Worm (Caenorhabditis elegans) whole organism, late embryonic: Measurements from ENCODE around the gene R07E5.19.

Experiments
- ama-1 ChIP-seq: fragments of 150-350 bp; optimal IDR thresholded peaks from 2 replicates; lab custom pipeline; 2014
- nhr-232 ChIP-seq: sonication (generic microtip); optimal IDR thresholded peaks from 2 replicates; lab custom pipeline; 2016; ENCODE audit warnings: missing genetic modification characterization, missing compliant biosample characterization
- pros-1 ChIP-seq: fragments of 150-350 bp; optimal IDR thresholded peaks from 2 replicates; lab custom pipeline; 2014; ENCODE audit warnings: missing biosample characterization, missing genetic modification reagents, missing genetic modification characterization
- zip-5 ChIP-seq: sonication (generic microtip); optimal IDR thresholded peaks from 2 replicates; lab custom pipeline; 2016; ENCODE audit warnings: missing genetic modification characterization, missing compliant biosample characterization

DNA sequence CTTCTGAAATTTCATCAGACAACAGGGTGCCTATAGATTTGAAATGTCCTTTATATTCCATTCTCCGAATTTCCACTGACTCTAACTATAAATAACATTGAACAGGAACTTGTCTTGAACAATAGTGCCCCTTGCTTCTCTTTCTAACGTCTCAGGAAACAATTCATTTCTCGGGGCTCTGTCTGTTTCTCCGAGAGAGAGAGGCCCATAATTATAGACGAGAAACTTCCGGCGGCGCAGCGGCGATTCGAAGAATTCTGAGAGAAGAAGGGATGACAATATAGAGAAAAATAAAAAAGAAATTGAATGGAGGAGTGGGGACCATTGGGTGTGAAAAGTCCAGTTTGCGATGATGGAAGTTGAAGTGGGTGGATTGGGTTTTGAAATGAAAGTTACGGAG is 42.4 kb upstream of the R07E5.19 start:
- TF ChIP-seq zip-5 (tag; lab: Kevin White, UChicago) (no peak), nhr-232 (tag; lab: Kevin White, UChicago) (no peak), pros-1 (tag; lab: Kevin White, UChicago) (no peak), ama-1 (lab: Kevin White, UChicago) (no peak)
